Worm (Caenorhabditis elegans): ENCODE data around the gene srw-127.

- TF ChIP-seq ztf-29 (GFP tag; IDR thresholded peaks at IDR 0.05), result no peak
- TF ChIP-seq klf-2 (GFP tag; conservative IDR thresholded peaks at IDR 0.05), result no peak
- no peak for TF ChIP-seq med-1 (GFP tag; optimal IDR thresholded peaks at IDR 0.05; ENCODE audit: insufficient read depth)
- TF ChIP-seq flt-1 (GFP tag; IDR thresholded peaks at IDR 0.05), result no peak
- no peak for TF ChIP-seq cog-1 (tag; optimal IDR thresholded peaks at IDR 0.05)
- no peak for TF ChIP-seq T22C8.4 (GFP tag; IDR thresholded peaks at IDR 0.05)
- TF ChIP-seq ztf-23 (GFP tag; IDR thresholded peaks at IDR 0.05), result no peak
Observed at ce11 chrV:6998303-6998884, 14.3 kb upstream of the srw-127 start, which contains the start of gene nhr-42.

All from whole organism, midembryonic.